Worm (Caenorhabditis elegans) whole organism, young adult: ENCODE data around the gene nas-9.

Source experiments
- B0019.2 ChIP-seq: fragments of 200-800 bp; sonication (Bioruptor generic); conservative IDR thresholded peaks from 2 replicates; pipeline ENCODE4 v1.3.6; 2022; ENCODE audit warnings: missing genetic modification reagents, missing genetic modification characterization, missing compliant biosample characterization
- D2030.7 ChIP-seq: fragments of 200-800 bp; sonication (Bioruptor generic); IDR thresholded peaks from 2 replicates; pipeline ENCODE4 v1.3.6; 2022; ENCODE audit warnings: missing genetic modification reagents, missing genetic modification characterization, missing compliant biosample characterization
- F22D6.2 ChIP-seq: sonication (generic microtip); optimal IDR thresholded peaks from 2 replicates; lab custom pipeline; 2016; ENCODE audit warnings: mild to moderate bottlenecking, missing genetic modification characterization, missing compliant biosample characterization
- F23B12.7 ChIP-seq: sonication (generic microtip); optimal IDR thresholded peaks from 2 replicates; lab custom pipeline; 2017; ENCODE audit warnings: missing genetic modification characterization, mild to moderate bottlenecking, missing compliant biosample characterization, antibody characterized with exemption, moderate library complexity; ENCODE audit not compliant: insufficient read depth
- F33H1.4 ChIP-seq: fragments of 200-800 bp; sonication (Bioruptor generic); IDR thresholded peaks from 2 replicates; pipeline ENCODE4 v1.3.6; 2022; ENCODE audit warnings: missing genetic modification reagents, missing genetic modification characterization, missing compliant biosample characterization
- F39B2.1 ChIP-seq: fragments of 200-800 bp; sonication (Bioruptor generic); IDR thresholded peaks from 2 replicates; pipeline ENCODE4 v1.3.6; 2022; ENCODE audit warnings: missing genetic modification reagents, missing genetic modification characterization, missing compliant biosample characterization
- F57C9.4 ChIP-seq: sonication (generic microtip); optimal IDR thresholded peaks from 2 replicates; lab custom pipeline; 2017; ENCODE audit warnings: mild to moderate bottlenecking, missing genetic modification characterization, missing compliant biosample characterization
- T07F8.4 ChIP-seq: sonication (generic microtip); optimal IDR thresholded peaks from 2 replicates; lab custom pipeline; 2016; ENCODE audit warnings: mild to moderate bottlenecking, missing genetic modification characterization, moderate library complexity, missing compliant biosample characterization
- Y53F4B.3 ChIP-seq: fragments of 200-800 bp; sonication (Bioruptor generic); IDR thresholded peaks from 2 replicates; pipeline ENCODE4 v1.3.6; 2022; ENCODE audit warnings: missing genetic modification reagents, missing genetic modification characterization, missing compliant biosample characterization
- Y56A3A.18 ChIP-seq: fragments of 200-800 bp; sonication (Bioruptor generic); IDR thresholded peaks from 2 replicates; pipeline ENCODE4 v1.3.6; 2022; ENCODE audit warnings: missing genetic modification reagents, missing genetic modification characterization, missing compliant biosample characterization
- Y67H2A.10 ChIP-seq: fragments of 200-800 bp; sonication (Bioruptor generic); conservative IDR thresholded peaks from 2 replicates; pipeline ENCODE4 v1.3.6; 2022; ENCODE audit warnings: missing genetic modification reagents, missing genetic modification characterization, missing compliant biosample characterization
- Y79H2A.3 ChIP-seq: fragments of 200-800 bp; sonication (Bioruptor generic); conservative IDR thresholded peaks from 2 replicates; pipeline ENCODE4 v1.3.6; 2022; ENCODE audit warnings: missing genetic modification reagents, missing genetic modification characterization, missing compliant biosample characterization
- ZK185.1 ChIP-seq: sonication (generic microtip); optimal IDR thresholded peaks from 2 replicates; lab custom pipeline; 2016; ENCODE audit warnings: mild to moderate bottlenecking, missing genetic modification characterization, missing compliant biosample characterization; ENCODE audit not compliant: poor library complexity, severe bottlenecking
- aptf-2 ChIP-seq: fragments of 200-800 bp; sonication (Bioruptor generic); conservative IDR thresholded peaks from 2 replicates; pipeline ENCODE4 v1.3.6; 2022; ENCODE audit warnings: missing genetic modification reagents, missing genetic modification characterization, missing compliant biosample characterization
- bed-1 ChIP-seq: fragments of 200-800 bp; sonication (Bioruptor generic); IDR thresholded peaks from 2 replicates; pipeline ENCODE4 v1.3.6; 2022; ENCODE audit warnings: missing genetic modification reagents, missing genetic modification characterization, missing compliant biosample characterization
- chd-7 ChIP-seq: sonication (generic microtip); optimal IDR thresholded peaks from 2 replicates; lab custom pipeline; 2016; ENCODE audit warnings: mild to moderate bottlenecking, missing genetic modification characterization, moderate library complexity, missing compliant biosample characterization
- ekl-4 ChIP-seq: fragments of 200-800 bp; sonication (Bioruptor generic); IDR thresholded peaks from 2 replicates; pipeline ENCODE4 v1.3.6; 2022; ENCODE audit warnings: missing genetic modification reagents, missing genetic modification characterization, missing compliant biosample characterization
- fkh-3 ChIP-seq: sonication (generic microtip); optimal IDR thresholded peaks from 2 replicates; lab custom pipeline; 2016; ENCODE audit warnings: mild to moderate bottlenecking, missing genetic modification characterization, missing compliant biosample characterization
- hlh-12 ChIP-seq: sonication (generic microtip); optimal IDR thresholded peaks from 2 replicates; lab custom pipeline; 2016; ENCODE audit warnings: missing genetic modification characterization, missing compliant biosample characterization
- hmg-1.2 ChIP-seq: fragments of 200-800 bp; sonication (Bioruptor generic); IDR thresholded peaks from 2 replicates; pipeline ENCODE4 v1.3.6; 2022; ENCODE audit warnings: missing genetic modification reagents, missing genetic modification characterization, missing compliant biosample characterization
- let-526 ChIP-seq: fragments of 200-800 bp; sonication (Bioruptor generic); IDR thresholded peaks from 2 replicates; pipeline ENCODE4 v1.3.6; 2022; ENCODE audit warnings: missing genetic modification reagents, missing genetic modification characterization, missing compliant biosample characterization
- let-607 ChIP-seq, 2 experiments: fragments of 200-800 bp in 1 of 2; sonication (Bioruptor generic) in 1 of 2; sonication (generic microtip) in 1 of 2; optimal IDR thresholded peaks; 2 replicates each; lab custom pipeline; 2016 to 2018; ENCODE audit warnings: mild to moderate bottlenecking in 2 of 2, missing compliant biosample characterization in 2 of 2, missing genetic modification characterization in 2 of 2, moderate library complexity in 2 of 2, missing genotype in 1 of 2
- lin-35 ChIP-seq, 3 experiments: fragments of 150-350 bp in 2 of 3; sonication (generic microtip) in 1 of 3; optimal IDR thresholded peaks; 2 replicates each; lab custom pipeline; 2014 to 2018; ENCODE audit warnings: missing biosample characterization in 3 of 3, missing genetic modification characterization in 3 of 3, missing genetic modification reagents in 3 of 3
- madf-10 ChIP-seq: sonication (generic microtip); optimal IDR thresholded peaks from 2 replicates; lab custom pipeline; 2016; ENCODE audit warnings: mild to moderate bottlenecking, missing genetic modification characterization, missing compliant biosample characterization
- mel-28 ChIP-seq: sonication (generic microtip); optimal IDR thresholded peaks from 2 replicates; lab custom pipeline; 2016; ENCODE audit warnings: borderline replicate concordance, mild to moderate bottlenecking, missing genetic modification characterization, missing compliant biosample characterization
- nfya-1 ChIP-seq: sonication (generic microtip); optimal IDR thresholded peaks from 2 replicates; lab custom pipeline; 2017; ENCODE audit warnings: antibody characterized with exemption, missing compliant biosample characterization, missing genetic modification characterization, borderline replicate concordance; ENCODE audit not compliant: insufficient read depth
- nhr-27 ChIP-seq: fragments of 200-800 bp; sonication (Bioruptor generic); optimal IDR thresholded peaks from 2 replicates; lab custom pipeline; 2018; ENCODE audit warnings: mild to moderate bottlenecking, missing genetic modification characterization, moderate library complexity, missing compliant biosample characterization
- nhr-80 ChIP-seq: sonication (generic microtip); optimal IDR thresholded peaks from 2 replicates; lab custom pipeline; 2016; ENCODE audit warnings: missing genetic modification characterization, missing compliant biosample characterization
- pha-4 ChIP-seq: fragments of 150-350 bp; sonication (generic microtip); optimal IDR thresholded peaks from 2 replicates; lab custom pipeline; 2014; ENCODE audit warnings: missing biosample characterization, missing genetic modification reagents, missing genetic modification characterization
- sea-2 ChIP-seq: fragments of 200-800 bp; sonication (Bioruptor generic); IDR thresholded peaks from 2 replicates; pipeline ENCODE4 v1.3.6; 2022; ENCODE audit warnings: missing genetic modification characterization, missing compliant biosample characterization
- snpc-1.1 ChIP-seq: sonication (generic microtip); optimal IDR thresholded peaks from 2 replicates; lab custom pipeline; 2017; ENCODE audit warnings: missing genetic modification characterization, mild to moderate bottlenecking, missing compliant biosample characterization, antibody characterized with exemption, moderate library complexity, missing genotype, missing genetic modification reagents; ENCODE audit not compliant: insufficient read depth
- tbx-9 ChIP-seq: sonication (generic microtip); optimal IDR thresholded peaks from 2 replicates; lab custom pipeline; 2016; ENCODE audit warnings: borderline replicate concordance, missing genetic modification characterization, inconsistent platforms, missing compliant biosample characterization
- tlf-1 ChIP-seq: fragments of 200-800 bp; sonication (Bioruptor generic); optimal IDR thresholded peaks from 2 replicates; lab custom pipeline; 2018; ENCODE audit warnings: mild to moderate bottlenecking, missing genetic modification characterization, missing compliant biosample characterization
- zfh-2 ChIP-seq: fragments of 200-800 bp; sonication (Bioruptor generic); conservative IDR thresholded peaks from 2 replicates; pipeline ENCODE4 v1.3.6; 2022; ENCODE audit warnings: missing genetic modification reagents, missing genetic modification characterization, missing compliant biosample characterization
- ztf-18 ChIP-seq: sonication (generic microtip); optimal IDR thresholded peaks from 2 replicates; lab custom pipeline; 2016; ENCODE audit warnings: missing genotype, mild to moderate bottlenecking, missing genetic modification characterization, missing compliant biosample characterization
- ztf-22 ChIP-seq: fragments of 200-800 bp; sonication (Bioruptor generic); optimal IDR thresholded peaks from 2 replicates; lab custom pipeline; 2018; ENCODE audit warnings: mild to moderate bottlenecking, missing genetic modification characterization, moderate library complexity, missing compliant biosample characterization

Gene nas-9

DNA sequence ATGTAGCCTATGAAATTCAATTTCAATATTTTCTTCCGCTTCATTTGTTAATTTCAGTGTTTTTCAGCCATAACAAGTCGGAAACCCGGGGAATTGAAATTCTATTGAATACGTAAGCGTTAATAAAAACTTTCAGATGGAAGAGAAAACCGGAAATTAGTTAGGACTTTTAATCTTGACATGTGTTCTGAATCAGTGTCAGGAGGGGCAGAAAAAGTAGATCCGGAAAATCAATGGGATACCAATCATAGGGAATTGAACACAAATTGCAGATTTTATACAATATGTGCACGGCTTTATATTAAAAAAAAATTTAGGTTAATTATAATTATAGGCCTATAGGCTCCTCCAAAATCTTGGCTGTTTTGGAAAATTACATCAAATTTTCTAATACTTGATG is 24.5 kb upstream of the nas-9 start:
- TF ChIP-seq let-526 (GFP tag; lab: Robert Waterston, UW) (no peak), madf-10 (tag; lab: Kevin White, UChicago) (no peak), chd-7 (no peak), nfya-1 (tag; lab: Kevin White, UChicago) (no peak), F22D6.2 (tag; lab: Kevin White, UChicago) (no peak), Y56A3A.18 (GFP tag; lab: Robert Waterston, UW) (no peak), bed-1 (GFP tag; lab: Robert Waterston, UW) (no peak), nhr-27 (tag; lab: Kevin White, UChicago) (no peak), F33H1.4 (GFP tag; lab: Robert Waterston, UW) (no peak), tlf-1 (no peak), F57C9.4 (tag; lab: Kevin White, UChicago) (no peak), pha-4 (tag; lab: Kevin White, UChicago) (no peak), hlh-12 (tag; lab: Kevin White, UChicago) (no peak), ZK185.1 (tag; lab: Kevin White, UChicago) (no peak), sea-2 (GFP tag; lab: Robert Waterston, UW) (no peak), D2030.7 (no peak), aptf-2 (GFP tag; lab: Robert Waterston, UW) (no peak), ekl-4 (GFP tag; lab: Robert Waterston, UW) (no peak)

DNA sequence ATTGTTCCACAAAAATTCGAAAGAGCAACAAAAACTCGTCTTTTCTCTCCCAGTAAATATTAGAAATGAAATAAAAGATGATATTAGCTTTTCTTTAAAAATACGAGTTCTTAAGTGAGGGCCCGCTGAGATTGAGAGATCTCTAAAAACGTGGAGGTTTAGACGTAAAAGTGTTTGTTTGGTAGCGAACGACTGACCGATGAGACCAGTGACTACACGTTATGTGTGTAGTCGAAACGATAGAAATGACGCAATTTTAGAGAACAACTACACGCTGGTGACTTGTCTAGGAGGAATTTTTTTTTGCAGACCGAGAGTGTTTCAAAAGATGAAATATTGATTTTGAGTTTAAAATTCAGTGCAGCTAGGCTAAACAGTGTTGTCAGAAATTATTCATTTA is 22.9 kb upstream of the nas-9 start, which contains the start of gene C37H5.13:
TSS of gene C37H5.13 (minus strand) at position 229 of the 400 bp plus-strand sequence.
- TF ChIP-seq pha-4 (tag; lab: Kevin White, UChicago): peak; percentile 11
- no peak for TF ChIP-seq F39B2.1 (GFP tag; lab: Robert Waterston, UW)
- TF ChIP-seq Y67H2A.10 (GFP tag; lab: Robert Waterston, UW): no peak
- peak; percentile 22 for TF ChIP-seq nhr-80

- TF ChIP-seq ekl-4 (GFP tag; lab: Robert Waterston, UW) (no peak), lin-35 (GFP tag; optimal IDR thresholded peaks at IDR 0.05; lab: Kevin White, UChicago) (peak in 1 of 3 experiments; percentile 11), hmg-1.2 (GFP tag; lab: Robert Waterston, UW) (peak; percentile 40; the same call in 1 of the 2 replicates), T07F8.4 (tag; lab: Kevin White, UChicago) (no peak)
- TF ChIP-seq, all 124 proteins: peak for 2
Measured at ce11 chrV:4860525-4860924, 20.7 kb upstream of the nas-9 start.

ce11 chrV:4857561-4857960 is 17.7 kb upstream of the nas-9 start:
- TF ChIP-seq B0019.2 (no peak), pha-4 (tag; lab: Kevin White, UChicago) (no peak), F23B12.7 (tag; lab: Kevin White, UChicago) (no peak), snpc-1.1 (tag; lab: Kevin White, UChicago) (no peak), zfh-2 (no peak), tbx-9 (tag; lab: Kevin White, UChicago) (no peak), Y79H2A.3 (GFP tag; lab: Robert Waterston, UW) (no peak), fkh-3 (tag; lab: Kevin White, UChicago) (no peak), mel-28 (tag; lab: Kevin White, UChicago) (no peak), aptf-2 (GFP tag; lab: Robert Waterston, UW) (no peak), ztf-22 (GFP tag; lab: Kevin White, UChicago) (no peak), let-607 (tag; optimal IDR thresholded peaks at IDR 0.05; lab: Kevin White, UChicago) (no peak), F22D6.2 (tag; lab: Kevin White, UChicago) (no peak), Y53F4B.3 (GFP tag; lab: Robert Waterston, UW) (no peak), ztf-18 (no peak)
